Fruit fly (Drosophila melanogaster) whole organism, embryonic: ENCODE data around the gene drongo.

Source experiments
- BEAF-32 ChIP-seq: fragments of 200-800 bp; sonication (Bioruptor generic); optimal IDR thresholded peaks from 3 replicates; lab custom pipeline; 2017; ENCODE audit warnings: missing biosample characterization, missing genetic modification characterization, mild to moderate bottlenecking, moderate library complexity, missing genetic modification reagents
- CG10147 ChIP-seq: fragments of 200-800 bp; sonication (Bioruptor generic); optimal IDR thresholded peaks from 2 replicates; lab custom pipeline; 2019; ENCODE audit warnings: missing biosample characterization, mild to moderate bottlenecking, missing genetic modification characterization, moderate library complexity
- CG10543 ChIP-seq: fragments of 200-800 bp; sonication (Bioruptor generic); optimal IDR thresholded peaks from 3 replicates; lab custom pipeline; 2017; ENCODE audit warnings: missing biosample characterization, mild to moderate bottlenecking, missing genetic modification characterization, moderate library complexity
- CG11085 ChIP-seq: fragments of 200-800 bp; sonication (Bioruptor generic); IDR thresholded peaks from 2 replicates; pipeline ENCODE4 v1.3.6; 2022; ENCODE audit warnings: missing biosample characterization, missing genetic modification characterization
- CG11695 ChIP-seq: fragments of 200-800 bp; sonication (Bioruptor generic); IDR thresholded peaks from 3 replicates; pipeline ENCODE4 v1.3.6; 2022; ENCODE audit warnings: missing biosample characterization, missing genetic modification characterization
- CG14014 ChIP-seq: fragments of 200-800 bp; sonication (Bioruptor generic); IDR thresholded peaks from 2 replicates; pipeline ENCODE4 v1.3.6; 2022; ENCODE audit warnings: missing biosample characterization, missing genetic modification characterization
- CG14441 ChIP-seq: fragments of 200-800 bp; sonication (Bioruptor generic); IDR thresholded peaks from 2 replicates; pipeline ENCODE4 v1.3.6; 2022; ENCODE audit warnings: missing biosample characterization, missing genetic modification characterization
- CG14965 ChIP-seq: fragments of 200-800 bp; sonication (Bioruptor generic); optimal IDR thresholded peaks from 2 replicates; lab custom pipeline; 2016; ENCODE audit warnings: missing biosample characterization, missing genetic modification characterization, borderline replicate concordance
- CG1602 ChIP-seq: fragments of 200-800 bp; sonication (Bioruptor generic); optimal IDR thresholded peaks from 3 replicates; lab custom pipeline; 2016; ENCODE audit warnings: missing biosample characterization, missing genetic modification characterization
- CG17802 ChIP-seq: fragments of 200-800 bp; sonication (Bioruptor generic); optimal IDR thresholded peaks from 2 replicates; lab custom pipeline; 2018; ENCODE audit warnings: missing biosample characterization, mild to moderate bottlenecking, missing genetic modification characterization, moderate library complexity
- CG2712 ChIP-seq: fragments of 200-800 bp; optimal IDR thresholded peaks from 3 replicates; lab custom pipeline; 2019; ENCODE audit warnings: missing biosample characterization, mild to moderate bottlenecking, missing genetic modification characterization, moderate library complexity
- CG30431 ChIP-seq: fragments of 200-800 bp; sonication (Bioruptor generic); optimal IDR thresholded peaks from 2 replicates; lab custom pipeline; 2017; ENCODE audit warnings: missing biosample characterization, missing genetic modification characterization
- CG3065 ChIP-seq: fragments of 200-800 bp; sonication (Bioruptor generic); optimal IDR thresholded peaks from 2 replicates; lab custom pipeline; 2016; ENCODE audit warnings: missing biosample characterization, missing genetic modification characterization
- CG32772 ChIP-seq: fragments of 200-800 bp; sonication (Bioruptor generic); IDR thresholded peaks from 2 replicates; pipeline ENCODE4 v1.3.6; 2022; ENCODE audit warnings: missing biosample characterization, missing genetic modification characterization
- CG3847 ChIP-seq: fragments of 200-800 bp; sonication (Bioruptor generic); IDR thresholded peaks from 2 replicates; pipeline ENCODE4 v1.3.6; 2022; ENCODE audit warnings: missing biosample characterization, missing genetic modification characterization
- CG4404 ChIP-seq: fragments of 200-800 bp; sonication (Bioruptor generic); IDR thresholded peaks from 2 replicates; pipeline ENCODE4 v1.3.6; 2022; ENCODE audit warnings: missing biosample characterization, missing genetic modification characterization
- CG4820 ChIP-seq: fragments of 200-800 bp; sonication (Bioruptor generic); optimal IDR thresholded peaks from 3 replicates; lab custom pipeline; 2016; ENCODE audit warnings: missing biosample characterization, missing genetic modification characterization
- CG8089 ChIP-seq: fragments of 200-800 bp; sonication (Bioruptor generic); optimal IDR thresholded peaks from 3 replicates; lab custom pipeline; 2016; ENCODE audit warnings: missing biosample characterization, missing genetic modification characterization
- CG8290 ChIP-seq, 3 experiments: fragments of 200-800 bp; sonication (Bioruptor generic); optimal IDR thresholded peaks; 2 replicates each; lab custom pipeline; 2016 to 2019; ENCODE audit warnings: missing biosample characterization in 3 of 3, missing genetic modification characterization in 3 of 3, mild to moderate bottlenecking in 2 of 3, moderate library complexity in 1 of 3
- CG8944 ChIP-seq: fragments of 200-800 bp; sonication (Bioruptor generic); optimal IDR thresholded peaks from 3 replicates; lab custom pipeline; 2016; ENCODE audit warnings: missing biosample characterization, missing genetic modification characterization
- Deaf1 ChIP-seq: fragments of 200-800 bp; optimal IDR thresholded peaks from 3 replicates; lab custom pipeline; 2019; ENCODE audit warnings: missing biosample characterization, mild to moderate bottlenecking, missing genetic modification characterization, moderate library complexity
- E2f1 ChIP-seq: fragments of 200-800 bp; sonication (Bioruptor generic); IDR thresholded peaks from 2 replicates; pipeline ENCODE4 v1.3.6; 2022; ENCODE audit warnings: missing biosample characterization, missing genetic modification characterization
- Fer1 ChIP-seq: fragments of 200-800 bp; sonication (Bioruptor generic); optimal IDR thresholded peaks from 2 replicates; lab custom pipeline; 2017; ENCODE audit warnings: missing biosample characterization, mild to moderate bottlenecking, missing genetic modification characterization
- H15 ChIP-seq: fragments of 200-800 bp; sonication (Bioruptor generic); IDR thresholded peaks from 3 replicates; pipeline ENCODE4 v1.3.6; 2022; ENCODE audit warnings: missing biosample characterization, missing genetic modification characterization
- Hr3 ChIP-seq: fragments of 200-800 bp; sonication (Bioruptor generic); optimal IDR thresholded peaks from 3 replicates; lab custom pipeline; 2016; ENCODE audit warnings: missing biosample characterization, missing genetic modification characterization
- Hsf ChIP-seq: fragments of 200-800 bp; sonication (Bioruptor generic); optimal IDR thresholded peaks from 3 replicates; lab custom pipeline; 2016; ENCODE audit warnings: missing biosample characterization, missing genetic modification characterization
- Lim3 ChIP-seq: fragments of 200-800 bp; sonication (Bioruptor generic); IDR thresholded peaks from 2 replicates; pipeline ENCODE4 v1.3.6; 2022; ENCODE audit warnings: missing biosample characterization, missing genetic modification characterization
- Oli ChIP-seq: fragments of 200-800 bp; sonication (Bioruptor generic); optimal IDR thresholded peaks from 2 replicates; lab custom pipeline; 2018; ENCODE audit warnings: missing biosample characterization, mild to moderate bottlenecking, missing genetic modification characterization, moderate library complexity
- Poxn ChIP-seq: fragments of 200-800 bp; sonication (Bioruptor generic); IDR thresholded peaks from 2 replicates; pipeline ENCODE4 v1.3.6; 2022; ENCODE audit warnings: missing biosample characterization, missing genetic modification characterization
- Ptx1 ChIP-seq: fragments of 200-800 bp; sonication (Bioruptor generic); IDR thresholded peaks from 2 replicates; pipeline ENCODE4 v1.3.6; 2022; ENCODE audit warnings: missing biosample characterization, missing genetic modification characterization
- Sox102F ChIP-seq: fragments of 200-800 bp; sonication (Bioruptor generic); optimal IDR thresholded peaks from 2 replicates; lab custom pipeline; 2018; ENCODE audit warnings: missing biosample characterization, mild to moderate bottlenecking, missing genetic modification characterization, moderate library complexity
- TFAM ChIP-seq: fragments of 200-800 bp; sonication (Bioruptor generic); optimal IDR thresholded peaks from 2 replicates; lab custom pipeline; 2017; ENCODE audit warnings: missing biosample characterization, missing genetic modification characterization, inconsistent platforms
- abd-A ChIP-seq: fragments of 200-800 bp; sonication (Bioruptor generic); optimal IDR thresholded peaks from 3 replicates; lab custom pipeline; 2019; ENCODE audit warnings: missing biosample characterization, mild to moderate bottlenecking, missing genetic modification characterization, moderate library complexity
- amos ChIP-seq: fragments of 200-800 bp; sonication (Bioruptor generic); IDR thresholded peaks from 2 replicates; pipeline ENCODE4 v1.3.6; 2022; ENCODE audit warnings: missing biosample characterization, missing genetic modification characterization; ENCODE audit not compliant: partially characterized antibody
- ap ChIP-seq: fragments of 200-800 bp; sonication (Bioruptor generic); IDR thresholded peaks from 2 replicates; pipeline ENCODE4 v1.3.6; 2022; ENCODE audit warnings: missing biosample characterization, missing genetic modification characterization
- ash1 ChIP-seq: fragments of 200-800 bp; sonication (Bioruptor generic); optimal IDR thresholded peaks from 2 replicates; lab custom pipeline; 2018; ENCODE audit warnings: missing biosample characterization, mild to moderate bottlenecking, missing genetic modification characterization
- bigmax ChIP-seq: fragments of 200-800 bp; sonication (Bioruptor generic); optimal IDR thresholded peaks from 2 replicates; lab custom pipeline; 2018; ENCODE audit warnings: missing biosample characterization, mild to moderate bottlenecking, missing genetic modification characterization
- en ChIP-seq: fragments of 200-800 bp; sonication (Bioruptor generic); optimal IDR thresholded peaks from 2 replicates; lab custom pipeline; 2016; ENCODE audit warnings: missing biosample characterization, missing genetic modification characterization
- eve ChIP-seq, 2 experiments: fragments of >200 bp; optimal IDR thresholded peaks; 2 replicates each; lab custom pipeline; 2017; ENCODE audit warnings: missing biosample characterization in 2 of 2, missing genetic modification characterization in 2 of 2
- exex ChIP-seq: fragments of 200-800 bp; sonication (Bioruptor generic); optimal IDR thresholded peaks from 4 replicates; lab custom pipeline; 2018; ENCODE audit warnings: missing biosample characterization, mild to moderate bottlenecking, missing genetic modification characterization, moderate library complexity
- grau ChIP-seq: fragments of 200-800 bp; optimal IDR thresholded peaks from 3 replicates; lab custom pipeline; 2019; ENCODE audit warnings: missing biosample characterization, mild to moderate bottlenecking, missing genetic modification characterization, moderate library complexity
- jumu ChIP-seq: fragments of 200-800 bp; sonication (Bioruptor generic); optimal IDR thresholded peaks from 3 replicates; lab custom pipeline; 2016; ENCODE audit warnings: missing biosample characterization, missing genetic modification characterization
- ken ChIP-seq: fragments of 200-800 bp; sonication (Bioruptor generic); IDR thresholded peaks from 3 replicates; pipeline ENCODE4 v1.3.6; 2022; ENCODE audit warnings: missing biosample characterization, missing genetic modification characterization
- nmo ChIP-seq: fragments of 200-800 bp; sonication (Bioruptor generic); optimal IDR thresholded peaks from 2 replicates; lab custom pipeline; 2018; ENCODE audit warnings: missing biosample characterization, mild to moderate bottlenecking, missing genetic modification characterization, moderate library complexity
- schlank ChIP-seq: fragments of 200-800 bp; sonication (Bioruptor generic); optimal IDR thresholded peaks from 2 replicates; lab custom pipeline; 2018; ENCODE audit warnings: missing biosample characterization, mild to moderate bottlenecking, missing genetic modification characterization
- sim ChIP-seq: fragments of 200-800 bp; sonication (Bioruptor generic); IDR thresholded peaks from 2 replicates; pipeline ENCODE4 v1.3.6; 2022; ENCODE audit warnings: missing biosample characterization, missing genetic modification characterization
- sr ChIP-seq: fragments of 200-800 bp; sonication (Bioruptor generic); IDR thresholded peaks from 3 replicates; pipeline ENCODE4 v1.3.6; 2022; ENCODE audit warnings: missing biosample characterization, missing genetic modification characterization
- toy ChIP-seq: fragments of 200-800 bp; sonication (Bioruptor generic); IDR thresholded peaks from 2 replicates; pipeline ENCODE4 v1.3.6; 2022; ENCODE audit warnings: missing biosample characterization, missing genetic modification characterization
- tx ChIP-seq: fragments of 200-800 bp; sonication (Bioruptor generic); optimal IDR thresholded peaks from 2 replicates; lab custom pipeline; 2016; ENCODE audit warnings: missing biosample characterization, missing genetic modification characterization
- vfl ChIP-seq: fragments of 200-800 bp; sonication (Bioruptor generic); optimal IDR thresholded peaks from 2 replicates; lab custom pipeline; 2016; ENCODE audit warnings: missing biosample characterization, missing genetic modification characterization
- z ChIP-seq: fragments of 200-800 bp; sonication (Bioruptor generic); IDR thresholded peaks from 3 replicates; pipeline ENCODE4 v1.3.6; 2022; ENCODE audit warnings: missing biosample characterization, missing genetic modification characterization

Gene drongo

dm6 chr2L:852647-853111 lies 1.8 kb upstream of the drongo start, which contains the start of the genes CG4291 and kraken (continued):
- TF ChIP-seq z (GFP tag; lab: Robert Waterston, UW) (no peak), grau (tag; lab: Kevin White, UChicago) (peak; percentile 56), CG11695 (no peak), CG1602 (peak; percentile 29), ap (GFP tag; lab: Robert Waterston, UW) (no peak), CG2712 (tag; lab: Kevin White, UChicago) (peak; percentile 43), CG17802 (tag; lab: Kevin White, UChicago) (no peak), nmo (GFP tag; lab: Kevin White, UChicago) (peak; percentile 40), CG8944 (GFP tag; lab: Kevin White, UChicago) (peak; percentile 43), CG4404 (GFP tag; lab: Robert Waterston, UW) (peak; percentile 14; the same call in 1 of the 2 replicates), tx (peak; percentile 11), Oli (no peak), E2f1 (GFP tag; lab: Robert Waterston, UW) (peak; percentile 18; the same call in 1 of the 2 replicates), Hr3 (peak; percentile 20), CG10147 (GFP tag; lab: Kevin White, UChicago) (peak; percentile 32), H15 (GFP tag; lab: Robert Waterston, UW) (peak; percentile 18; the same call in 1 of the 3 replicates), ash1 (GFP tag; lab: Kevin White, UChicago) (peak; percentile 14), jumu (GFP tag; lab: Kevin White, UChicago) (no peak), BEAF-32 (GFP tag; lab: Kevin White, UChicago) (peak; percentile 43), sr (GFP tag; lab: Robert Waterston, UW) (no peak), CG8290 (GFP tag; optimal IDR thresholded peaks at IDR 0.05; lab: Kevin White, UChicago) (no peak), CG8290 (tag; optimal IDR thresholded peaks at IDR 0.05; lab: Kevin White, UChicago) (peak in 1 of 2 experiments; percentile 95), eve (GFP tag; optimal IDR thresholded peaks at IDR 0.05; lab: Kevin White, UChicago) (no peak), amos (peak; percentile 36; the same call in 1 of the 2 replicates), abd-A (tag; lab: Kevin White, UChicago) (peak; percentile 57), Deaf1 (tag; lab: Kevin White, UChicago) (peak; percentile 62), schlank (tag; lab: Kevin White, UChicago) (peak; percentile 26), Poxn (GFP tag; lab: Robert Waterston, UW) (no peak), CG14965 (GFP tag; lab: Kevin White, UChicago) (no peak), en (GFP tag; lab: Kevin White, UChicago) (peak; percentile 0), toy (GFP tag; lab: Robert Waterston, UW) (no peak), sim (peak; percentile 49; the same call in 1 of the 2 replicates), vfl (GFP tag; lab: Kevin White, UChicago) (peak; percentile 68), CG14014 (GFP tag; lab: Robert Waterston, UW) (peak; percentile 61; the same call in 1 of the 2 replicates), Hsf (peak; percentile 40), exex (tag; lab: Kevin White, UChicago) (peak; percentile 70), CG3847 (peak; percentile 77), Fer1 (GFP tag; lab: Kevin White, UChicago) (peak; percentile 53), CG4820 (GFP tag; lab: Kevin White, UChicago) (no peak), Lim3 (no peak), Ptx1 (GFP tag; lab: Robert Waterston, UW) (peak; percentile 22; the same call in 1 of the 2 replicates), CG8089 (peak; percentile 51), CG11085 (GFP tag; lab: Robert Waterston, UW) (peak; percentile 31; the same call in 1 of the 2 replicates), bigmax (GFP tag; lab: Kevin White, UChicago) (no peak), Sox102F (peak; percentile 36), CG3065 (no peak), ken (GFP tag; lab: Robert Waterston, UW) (peak; percentile 63; the same call in 2 of the 3 replicates), CG30431 (GFP tag; lab: Kevin White, UChicago) (no peak), CG32772 (0 out of 2 replicates have a peak, but pooled peaks have one; percentile 30), CG14441 (GFP tag; lab: Robert Waterston, UW) (peak; percentile 57), TFAM (GFP tag; lab: Kevin White, UChicago) (no peak), CG10543 (GFP tag; lab: Kevin White, UChicago) (peak; percentile 87)
